Fruit fly (Drosophila melanogaster) whole organism, embryonic: ENCODE data around the gene CG9674.

Source experiments
- Adf1 ChIP-seq: fragments of 200-800 bp; sonication (Bioruptor generic); IDR thresholded peaks from 2 replicates; pipeline ENCODE4 v1.3.6; 2022; ENCODE audit warnings: missing biosample characterization, missing genetic modification characterization
- Aef1 ChIP-seq: fragments of 200-800 bp; sonication (Bioruptor generic); IDR thresholded peaks from 3 replicates; pipeline ENCODE4 v1.3.6; 2022; ENCODE audit warnings: missing biosample characterization, missing genetic modification characterization
- Atf6 ChIP-seq: fragments of 200-800 bp; sonication (Bioruptor generic); IDR thresholded peaks from 2 replicates; pipeline ENCODE4 v1.3.6; 2022; ENCODE audit warnings: missing biosample characterization, missing genetic modification characterization
- CG1024 ChIP-seq: fragments of 200-800 bp; sonication (Bioruptor generic); IDR thresholded peaks from 2 replicates; pipeline ENCODE4 v1.3.6; 2022; ENCODE audit warnings: missing biosample characterization, missing genetic modification characterization
- CG11093 ChIP-seq: fragments of 200-800 bp; sonication (Bioruptor generic); IDR thresholded peaks from 3 replicates; pipeline ENCODE4 v1.3.6; 2022; ENCODE audit warnings: missing biosample characterization, missing genetic modification characterization
- CG12236 ChIP-seq: fragments of 200-800 bp; sonication (Bioruptor generic); optimal IDR thresholded peaks from 2 replicates; lab custom pipeline; 2016; ENCODE audit warnings: missing biosample characterization, missing genetic modification characterization
- CG12391 ChIP-seq: fragments of 200-800 bp; sonication (Bioruptor generic); optimal IDR thresholded peaks from 3 replicates; lab custom pipeline; 2018; ENCODE audit warnings: missing biosample characterization, mild to moderate bottlenecking, missing genetic modification characterization, moderate library complexity
- CG13624 ChIP-seq: fragments of 200-800 bp; sonication (Bioruptor generic); optimal IDR thresholded peaks from 2 replicates; lab custom pipeline; 2016; ENCODE audit warnings: missing biosample characterization, missing genetic modification characterization
- CG15073 ChIP-seq: fragments of 200-800 bp; sonication (Bioruptor generic); optimal IDR thresholded peaks from 2 replicates; lab custom pipeline; 2016; ENCODE audit warnings: missing biosample characterization, missing genetic modification characterization
- CG15601 ChIP-seq: fragments of 200-800 bp; sonication (Bioruptor generic); optimal IDR thresholded peaks from 3 replicates; lab custom pipeline; 2019; ENCODE audit warnings: missing biosample characterization, mild to moderate bottlenecking, missing genetic modification characterization, moderate library complexity
- CG17829 ChIP-seq: fragments of 200-800 bp; optimal IDR thresholded peaks from 2 replicates; lab custom pipeline; 2019; ENCODE audit warnings: missing biosample characterization, mild to moderate bottlenecking, missing genetic modification characterization, moderate library complexity
- CG2120 ChIP-seq: fragments of 200-800 bp; sonication (Bioruptor generic); optimal IDR thresholded peaks from 3 replicates; lab custom pipeline; 2016; ENCODE audit warnings: missing biosample characterization, missing genetic modification characterization
- CG2129 ChIP-seq: fragments of 200-800 bp; sonication (Bioruptor generic); IDR thresholded peaks from 2 replicates; pipeline ENCODE4 v1.3.6; 2022; ENCODE audit warnings: missing biosample characterization, missing genetic modification characterization; ENCODE audit not compliant: partially characterized antibody
- CG31441 ChIP-seq: fragments of 200-800 bp; sonication (Bioruptor generic); IDR thresholded peaks from 2 replicates; pipeline ENCODE4 v1.3.6; 2022; ENCODE audit warnings: missing biosample characterization, missing genetic modification characterization
- CG32767 ChIP-seq: fragments of 200-800 bp; sonication (Bioruptor generic); IDR thresholded peaks from 2 replicates; pipeline ENCODE4 v1.3.6; 2022; ENCODE audit warnings: missing biosample characterization, missing genetic modification characterization
- CG4360 ChIP-seq: fragments of 200-800 bp; sonication (Bioruptor generic); IDR thresholded peaks from 2 replicates; pipeline ENCODE4 v1.3.6; 2022; ENCODE audit warnings: missing biosample characterization, missing genetic modification characterization
- CG7745 ChIP-seq: fragments of 200-800 bp; sonication (Bioruptor generic); optimal IDR thresholded peaks from 2 replicates; lab custom pipeline; 2018; ENCODE audit warnings: missing biosample characterization, mild to moderate bottlenecking, missing genetic modification characterization, moderate library complexity
- CG8944 ChIP-seq: fragments of 200-800 bp; sonication (Bioruptor generic); optimal IDR thresholded peaks from 3 replicates; lab custom pipeline; 2016; ENCODE audit warnings: missing biosample characterization, missing genetic modification characterization
- CG9609 ChIP-seq: fragments of 200-800 bp; sonication (Bioruptor generic); optimal IDR thresholded peaks from 3 replicates; lab custom pipeline; 2016; ENCODE audit warnings: missing biosample characterization, missing genetic modification characterization
- CG9727 ChIP-seq: fragments of 200-800 bp; sonication (Bioruptor generic); optimal IDR thresholded peaks from 3 replicates; lab custom pipeline; 2017; ENCODE audit warnings: missing biosample characterization, mild to moderate bottlenecking, missing genetic modification characterization
- Camta ChIP-seq: fragments of 200-800 bp; sonication (Bioruptor generic); optimal IDR thresholded peaks from 2 replicates; lab custom pipeline; 2016; ENCODE audit warnings: missing biosample characterization, missing genetic modification characterization
- Doc3 ChIP-seq: fragments of 200-800 bp; sonication (Bioruptor generic); IDR thresholded peaks from 3 replicates; pipeline ENCODE4 v1.3.6; 2022; ENCODE audit warnings: missing biosample characterization, missing genetic modification characterization; ENCODE audit not compliant: partially characterized antibody
- Ets65A ChIP-seq: fragments of 200-800 bp; sonication (Bioruptor generic); peaks from one replicate; lab custom pipeline; 2016; ENCODE audit warnings: missing biosample characterization, missing genetic modification characterization
- Hey ChIP-seq: fragments of 200-800 bp; sonication (Bioruptor generic); optimal IDR thresholded peaks from 3 replicates; lab custom pipeline; 2018; ENCODE audit warnings: missing biosample characterization, mild to moderate bottlenecking, missing genetic modification characterization
- Hr51 ChIP-seq, 2 experiments: fragments of 200-800 bp; sonication (Bioruptor generic); optimal IDR thresholded peaks; 2 replicates in 1 of 2; 3 replicates in 1 of 2; lab custom pipeline; 2016 to 2018; ENCODE audit warnings: missing biosample characterization in 2 of 2, missing genetic modification characterization in 2 of 2, mild to moderate bottlenecking in 1 of 2, moderate library complexity in 1 of 2
- Jarid2 ChIP-seq: fragments of 200-800 bp; sonication (Bioruptor generic); optimal IDR thresholded peaks from 3 replicates; lab custom pipeline; 2017; ENCODE audit warnings: mild to moderate bottlenecking, missing biosample characterization, missing genetic modification reagents, missing genetic modification characterization
- MTF-1 ChIP-seq: fragments of 200-800 bp; sonication (Bioruptor generic); optimal IDR thresholded peaks from 2 replicates; lab custom pipeline; 2018; ENCODE audit warnings: missing biosample characterization, mild to moderate bottlenecking, missing genetic modification characterization, borderline replicate concordance
- Pdp1 ChIP-seq, 2 experiments: fragments of 200-800 bp; sonication (Bioruptor generic); optimal IDR thresholded peaks; 3 replicates each; lab custom pipeline; 2016; ENCODE audit warnings: missing biosample characterization in 2 of 2, missing genetic modification characterization in 2 of 2, mild to moderate bottlenecking in 1 of 2, moderate library complexity in 1 of 2
- Rfx ChIP-seq: fragments of 200-800 bp; sonication (Bioruptor generic); IDR thresholded peaks from 2 replicates; pipeline ENCODE4 v1.3.6; 2022; ENCODE audit warnings: missing biosample characterization, missing genetic modification characterization
- Side ChIP-seq: fragments of 200-800 bp; sonication (Bioruptor generic); optimal IDR thresholded peaks from 2 replicates; lab custom pipeline; 2016; ENCODE audit warnings: missing biosample characterization, missing genetic modification characterization
- Spps ChIP-seq: fragments of 200-800 bp; sonication (Bioruptor generic); optimal IDR thresholded peaks from 2 replicates; lab custom pipeline; 2018; ENCODE audit warnings: missing biosample characterization, mild to moderate bottlenecking, missing genetic modification characterization
- ac ChIP-seq: fragments of 200-800 bp; sonication (Bioruptor generic); optimal IDR thresholded peaks from 3 replicates; lab custom pipeline; 2017; ENCODE audit warnings: missing biosample characterization, mild to moderate bottlenecking, missing genetic modification characterization
- al ChIP-seq: fragments of 200-800 bp; sonication (Bioruptor generic); IDR thresholded peaks from 2 replicates; pipeline ENCODE4 v1.3.6; 2022; ENCODE audit warnings: missing biosample characterization, missing genetic modification characterization
- aop ChIP-seq: fragments of 200-800 bp; sonication (Bioruptor generic); IDR thresholded peaks from 2 replicates; pipeline ENCODE4 v1.3.6; 2022; ENCODE audit warnings: missing biosample characterization, missing genetic modification characterization
- ara ChIP-seq: fragments of 200-800 bp; sonication (Bioruptor generic); IDR thresholded peaks from 2 replicates; pipeline ENCODE4 v1.3.6; 2022; ENCODE audit warnings: missing biosample characterization, missing genetic modification characterization
- dati ChIP-seq: fragments of 200-800 bp; sonication (Bioruptor generic); IDR thresholded peaks from 2 replicates; pipeline ENCODE4 v1.3.6; 2022; ENCODE audit warnings: missing biosample characterization, missing genetic modification characterization
- dimm ChIP-seq: fragments of 200-800 bp; sonication (Bioruptor generic); IDR thresholded peaks from 2 replicates; pipeline ENCODE4 v1.3.6; 2022; ENCODE audit warnings: missing biosample characterization, missing genetic modification characterization
- ewg ChIP-seq: fragments of 200-800 bp; sonication (Bioruptor generic); optimal IDR thresholded peaks from 3 replicates; lab custom pipeline; 2017; ENCODE audit warnings: mild to moderate bottlenecking, missing biosample characterization, missing genetic modification reagents, missing genetic modification characterization
- hth ChIP-seq: fragments of >200 bp; optimal IDR thresholded peaks from 2 replicates; lab custom pipeline; 2017; ENCODE audit warnings: inconsistent platforms
- ind ChIP-seq: fragments of 200-800 bp; sonication (Bioruptor generic); optimal IDR thresholded peaks from 3 replicates; lab custom pipeline; 2016; ENCODE audit warnings: missing biosample characterization, missing genetic modification characterization
- maf-S ChIP-seq: fragments of 200-800 bp; sonication (Bioruptor generic); optimal IDR thresholded peaks from 2 replicates; lab custom pipeline; 2016; ENCODE audit warnings: missing biosample characterization, missing genetic modification characterization
- nerfin-2 ChIP-seq: fragments of 200-800 bp; sonication (Bioruptor generic); IDR thresholded peaks from 2 replicates; pipeline ENCODE4 v1.3.6; 2022; ENCODE audit warnings: missing biosample characterization, missing genetic modification characterization; ENCODE audit not compliant: partially characterized antibody
- nom ChIP-seq: fragments of 200-800 bp; sonication (Bioruptor generic); optimal IDR thresholded peaks from 2 replicates; lab custom pipeline; 2017; ENCODE audit warnings: missing biosample characterization, missing genetic modification characterization, mild to moderate bottlenecking, moderate library complexity, missing genetic modification reagents
- onecut ChIP-seq: fragments of 200-800 bp; sonication (Bioruptor generic); IDR thresholded peaks from 2 replicates; pipeline ENCODE4 v1.3.6; 2022; ENCODE audit warnings: missing biosample characterization, missing genetic modification characterization
- p53 ChIP-seq: fragments of 200-800 bp; sonication (Bioruptor generic); optimal IDR thresholded peaks from 2 replicates; lab custom pipeline; 2016; ENCODE audit warnings: missing biosample characterization, missing genetic modification characterization
- pnt ChIP-seq: fragments of 200-800 bp; sonication (Bioruptor generic); optimal IDR thresholded peaks from 3 replicates; lab custom pipeline; 2016; ENCODE audit warnings: missing biosample characterization, missing genetic modification characterization
- ranshi ChIP-seq: fragments of 200-800 bp; sonication (Bioruptor generic); IDR thresholded peaks from 2 replicates; pipeline ENCODE4 v1.3.6; 2022; ENCODE audit warnings: missing biosample characterization, missing genetic modification characterization
- scrt ChIP-seq: fragments of 200-800 bp; sonication (Bioruptor generic); optimal IDR thresholded peaks from 2 replicates; lab custom pipeline; 2018; ENCODE audit warnings: missing biosample characterization, mild to moderate bottlenecking, missing genetic modification characterization, moderate library complexity
- tin ChIP-seq: fragments of 200-800 bp; sonication (Bioruptor generic); optimal IDR thresholded peaks from 3 replicates; lab custom pipeline; 2016; ENCODE audit warnings: missing biosample characterization, missing genetic modification characterization
- tna ChIP-seq: fragments of 200-800 bp; sonication (Bioruptor generic); IDR thresholded peaks from 2 replicates; pipeline ENCODE4 v1.3.6; 2022; ENCODE audit warnings: missing biosample characterization, missing genetic modification characterization; ENCODE audit not compliant: partially characterized antibody

Gene CG9674

DNA sequence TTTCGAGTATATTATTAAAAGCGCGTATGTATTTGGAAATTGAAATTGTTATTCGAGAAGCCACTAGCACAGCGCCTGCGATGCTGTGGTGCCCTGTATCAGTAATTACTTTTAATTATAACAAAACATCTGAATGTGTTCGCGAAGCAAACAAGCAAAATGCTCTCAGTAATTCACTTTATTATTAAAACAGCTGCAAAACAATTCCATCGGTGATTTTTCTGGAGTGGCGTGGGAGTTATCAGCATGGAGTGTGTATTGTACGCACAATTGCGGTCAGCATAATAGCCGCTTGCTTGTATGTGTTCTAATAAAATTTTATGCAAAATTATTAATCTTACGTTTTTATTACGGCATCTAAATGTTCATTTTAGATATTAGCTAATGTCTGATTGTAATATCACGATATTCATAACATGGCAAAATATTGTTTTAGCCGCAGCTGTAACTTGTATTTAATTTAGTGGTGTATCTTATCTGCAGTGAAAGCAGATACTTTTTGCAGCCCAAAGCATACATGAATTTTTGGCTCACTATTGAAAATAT is 25.2 kb downstream of the CG9674 start (continued):
- TF ChIP-seq CG4360 (GFP tag; lab: Robert Waterston, UW) (0 out of 2 replicates have a peak, but pooled peaks have one; percentile 9), al (0 out of 2 replicates have a peak, but pooled peaks have one; percentile 26), Spps (peak; percentile 41), MTF-1 (GFP tag; lab: Kevin White, UChicago) (peak; percentile 33), tna (no peak), onecut (GFP tag; lab: Robert Waterston, UW) (peak; percentile 39; the same call in 1 of the 2 replicates), CG2120 (GFP tag; lab: Kevin White, UChicago) (peak; percentile 60), CG9727 (GFP tag; lab: Kevin White, UChicago) (peak; percentile 80), Doc3 (GFP tag; lab: Robert Waterston, UW) (no peak), dimm (GFP tag; lab: Robert Waterston, UW) (no peak), CG15073 (GFP tag; lab: Kevin White, UChicago) (no peak), ewg (peak; percentile 62), nerfin-2 (GFP tag; lab: Robert Waterston, UW) (no peak), tin (GFP tag; lab: Kevin White, UChicago) (peak; percentile 54), CG12236 (GFP tag; lab: Kevin White, UChicago) (peak; percentile 47), Rfx (GFP tag; lab: Robert Waterston, UW) (peak; percentile 66), CG31441 (GFP tag; lab: Robert Waterston, UW) (no peak; the same call in 1 of the 2 replicates), scrt (GFP tag; lab: Kevin White, UChicago) (no peak), Aef1 (GFP tag; lab: Robert Waterston, UW) (peak; percentile 55), ranshi (GFP tag; lab: Robert Waterston, UW) (peak; percentile 77), dati (GFP tag; lab: Robert Waterston, UW) (peak; percentile 48; the same call in 1 of the 2 replicates), CG32767 (GFP tag; lab: Robert Waterston, UW) (0 out of 2 replicates have a peak, but pooled peaks have one; percentile 46), pnt (GFP tag; lab: Kevin White, UChicago) (peak; percentile 47), p53 (no peak), Camta (GFP tag; lab: Kevin White, UChicago) (peak; percentile 45), Hr51 (GFP tag; optimal IDR thresholded peaks at IDR 0.05; lab: Kevin White, UChicago) (peak in 1 of 2 experiments; percentile 10), nom (GFP tag; lab: Kevin White, UChicago) (peak; percentile 18), Atf6 (GFP tag; lab: Robert Waterston, UW) (no peak), CG2129 (GFP tag; lab: Robert Waterston, UW) (no peak), CG15601 (tag; lab: Kevin White, UChicago) (peak; percentile 56), Adf1 (GFP tag; lab: Robert Waterston, UW) (0 out of 2 replicates have a peak, but pooled peaks have one; percentile 16), ara (GFP tag; lab: Robert Waterston, UW) (peak; percentile 72; the same call in 1 of the 2 replicates), CG9609 (GFP tag; lab: Kevin White, UChicago) (peak; percentile 36), hth (lab: Kevin White, UChicago) (no peak), CG13624 (GFP tag; lab: Kevin White, UChicago) (peak; percentile 20), CG12391 (tag; lab: Kevin White, UChicago) (peak; percentile 75), aop (GFP tag; lab: Robert Waterston, UW) (no peak), Ets65A (GFP tag; lab: Kevin White, UChicago) (peak; percentile 95), CG11093 (GFP tag; lab: Robert Waterston, UW) (peak; percentile 64; the same call in 1 of the 3 replicates), Jarid2 (GFP tag; lab: Kevin White, UChicago) (peak; percentile 42), CG1024 (peak; percentile 58), CG17829 (peak; percentile 66), Side (GFP tag; lab: Kevin White, UChicago) (peak; percentile 76), Hey (tag; lab: Kevin White, UChicago) (no peak), CG8944 (peak; percentile 44), maf-S (GFP tag; lab: Kevin White, UChicago) (peak; percentile 50), CG7745 (tag; lab: Kevin White, UChicago) (no peak), ind (GFP tag; lab: Kevin White, UChicago) (peak; percentile 74), Pdp1 (GFP tag; optimal IDR thresholded peaks at IDR 0.05; lab: Kevin White, UChicago) (peak; percentile 50 to 51), ac (GFP tag; lab: Kevin White, UChicago) (peak; percentile 5)
